Worm (Caenorhabditis elegans) whole organism, late embryonic: ENCODE data around the gene C05D12.3.
"Not testable (repeated sequence)": the region's sequence is repeated elsewhere in the genome, so short reads cannot be mapped to it uniquely, and the experiment has no call there.

Experiments used
- C08G9.2 ChIP-seq: sonication (generic microtip); optimal IDR thresholded peaks from 2 replicates; lab custom pipeline; 2016; ENCODE audit warnings: mild to moderate bottlenecking, missing genetic modification characterization, moderate library complexity, missing compliant biosample characterization
- C38D4.7 ChIP-seq: fragments of 200-800 bp; sonication (Bioruptor generic); optimal IDR thresholded peaks from 2 replicates; lab custom pipeline; 2018; ENCODE audit warnings: mild to moderate bottlenecking, missing genetic modification characterization, moderate library complexity, missing compliant biosample characterization
- K02D7.2 ChIP-seq: sonication (generic microtip); optimal IDR thresholded peaks from 2 replicates; lab custom pipeline; 2017; ENCODE audit warnings: mild to moderate bottlenecking, missing genetic modification characterization, missing compliant biosample characterization
- T23F11.4 ChIP-seq: fragments of 200-800 bp; sonication (Bioruptor generic); optimal IDR thresholded peaks from 2 replicates; lab custom pipeline; 2018; ENCODE audit warnings: mild to moderate bottlenecking, missing genetic modification characterization, missing compliant biosample characterization
- ama-1 ChIP-seq: fragments of 150-350 bp; optimal IDR thresholded peaks from 2 replicates; lab custom pipeline; 2014
- ceh-14 ChIP-seq: sonication (generic microtip); optimal IDR thresholded peaks from 2 replicates; lab custom pipeline; 2016; ENCODE audit warnings: missing genotype, missing genetic modification characterization, missing compliant biosample characterization
- ceh-18 ChIP-seq: sonication (generic microtip); optimal IDR thresholded peaks from 2 replicates; lab custom pipeline; 2016; ENCODE audit warnings: missing genetic modification characterization, missing compliant biosample characterization
- ceh-19 ChIP-seq: fragments of 200-800 bp; sonication (Bioruptor generic); optimal IDR thresholded peaks from 2 replicates; lab custom pipeline; 2018; ENCODE audit warnings: mild to moderate bottlenecking, missing genetic modification characterization, missing compliant biosample characterization
- ceh-22 ChIP-seq: sonication (generic microtip); optimal IDR thresholded peaks from 2 replicates; lab custom pipeline; 2017; ENCODE audit warnings: missing biosample characterization, missing genetic modification characterization
- ceh-30 ChIP-seq: fragments of 150-350 bp; optimal IDR thresholded peaks from 2 replicates; lab custom pipeline; 2014; ENCODE audit warnings: missing biosample characterization, missing genetic modification characterization
- ceh-31 ChIP-seq: sonication (generic microtip); optimal IDR thresholded peaks from 2 replicates; lab custom pipeline; 2016; ENCODE audit warnings: missing genetic modification characterization, missing compliant biosample characterization
- ceh-45 ChIP-seq: fragments of 200-800 bp; sonication (Bioruptor generic); IDR thresholded peaks from 2 replicates; pipeline ENCODE4 v1.3.6; 2022; ENCODE audit warnings: missing genetic modification reagents, missing genetic modification characterization, missing compliant biosample characterization
- ceh-48 ChIP-seq: sonication (generic microtip); optimal IDR thresholded peaks from 2 replicates; lab custom pipeline; 2016; ENCODE audit warnings: missing genetic modification characterization, inconsistent platforms, missing compliant biosample characterization
- ceh-9 ChIP-seq: sonication (generic microtip); optimal IDR thresholded peaks from 2 replicates; lab custom pipeline; 2016; ENCODE audit warnings: mild to moderate bottlenecking, missing genetic modification characterization, inconsistent platforms, missing compliant biosample characterization
- che-1 ChIP-seq: sonication (generic microtip); optimal IDR thresholded peaks from 2 replicates; lab custom pipeline; 2016; ENCODE audit warnings: mild to moderate bottlenecking, missing genetic modification characterization, missing compliant biosample characterization
- dmd-4 ChIP-seq: sonication (generic microtip); optimal IDR thresholded peaks from 2 replicates; lab custom pipeline; 2016; ENCODE audit warnings: borderline replicate concordance, missing genetic modification characterization, missing compliant biosample characterization
- ets-4 ChIP-seq: sonication (generic microtip); optimal IDR thresholded peaks from 2 replicates; lab custom pipeline; 2016; ENCODE audit warnings: missing genetic modification characterization, missing compliant biosample characterization
- fkh-10 ChIP-seq: fragments of 150-350 bp; optimal IDR thresholded peaks from 2 replicates; lab custom pipeline; 2014; ENCODE audit warnings: missing biosample characterization, missing genetic modification reagents, missing genetic modification characterization
- hlh-15 ChIP-seq: sonication (generic microtip); optimal IDR thresholded peaks from 2 replicates; lab custom pipeline; 2016; ENCODE audit warnings: missing genetic modification characterization, missing compliant biosample characterization
- hlh-6 ChIP-seq: sonication (generic microtip); optimal IDR thresholded peaks from 2 replicates; lab custom pipeline; 2016; ENCODE audit warnings: missing genotype, missing genetic modification characterization, missing compliant biosample characterization
- hlh-8 ChIP-seq: sonication (generic microtip); optimal IDR thresholded peaks from 2 replicates; lab custom pipeline; 2016; ENCODE audit warnings: missing genotype, missing genetic modification characterization, missing compliant biosample characterization
- lim-6 ChIP-seq: sonication (generic microtip); optimal IDR thresholded peaks from 2 replicates; lab custom pipeline; 2016; ENCODE audit warnings: missing genetic modification characterization, missing compliant biosample characterization
- madf-2 ChIP-seq: sonication (generic microtip); optimal IDR thresholded peaks from 2 replicates; lab custom pipeline; 2017; ENCODE audit warnings: missing genetic modification characterization, missing compliant biosample characterization
- nfya-1 ChIP-seq: sonication (generic microtip); optimal IDR thresholded peaks from 2 replicates; lab custom pipeline; 2017; ENCODE audit warnings: missing genetic modification characterization, mild to moderate bottlenecking, missing compliant biosample characterization, antibody characterized with exemption, moderate library complexity
- nhr-232 ChIP-seq: sonication (generic microtip); optimal IDR thresholded peaks from 2 replicates; lab custom pipeline; 2016; ENCODE audit warnings: missing genetic modification characterization, missing compliant biosample characterization
- npax-4 ChIP-seq: sonication (generic microtip); optimal IDR thresholded peaks from 2 replicates; lab custom pipeline; 2016; ENCODE audit warnings: missing genetic modification characterization, missing compliant biosample characterization
- odd-2 ChIP-seq: sonication (generic microtip); optimal IDR thresholded peaks from 2 replicates; lab custom pipeline; 2017; ENCODE audit warnings: antibody characterized with exemption, mild to moderate bottlenecking, missing genetic modification characterization, missing compliant biosample characterization
- pag-3 ChIP-seq: sonication (generic microtip); optimal IDR thresholded peaks from 2 replicates; lab custom pipeline; 2016; ENCODE audit warnings: missing compliant biosample characterization, missing genetic modification characterization, borderline replicate concordance
- pax-1 ChIP-seq: fragments of 150-350 bp; optimal IDR thresholded peaks from 2 replicates; lab custom pipeline; 2014; ENCODE audit warnings: missing biosample characterization, missing genetic modification characterization
- pha-2 ChIP-seq: sonication (generic microtip); optimal IDR thresholded peaks from 2 replicates; lab custom pipeline; 2017; ENCODE audit warnings: mild to moderate bottlenecking, missing genetic modification characterization, missing compliant biosample characterization
- pqm-1 ChIP-seq: sonication (generic microtip); optimal IDR thresholded peaks from 2 replicates; lab custom pipeline; 2016; ENCODE audit warnings: missing genetic modification characterization, missing compliant biosample characterization
- ref-2 ChIP-seq: sonication (generic microtip); optimal IDR thresholded peaks from 2 replicates; lab custom pipeline; 2016; ENCODE audit warnings: missing genetic modification characterization, missing compliant biosample characterization
- sdc-2 ChIP-seq: sonication (generic microtip); optimal IDR thresholded peaks from 2 replicates; lab custom pipeline; 2016; ENCODE audit warnings: missing genotype, missing genetic modification characterization, missing compliant biosample characterization
- sox-4 ChIP-seq: sonication (generic microtip); optimal IDR thresholded peaks from 2 replicates; lab custom pipeline; 2017; ENCODE audit warnings: mild to moderate bottlenecking, missing genetic modification characterization, inconsistent platforms, missing compliant biosample characterization
- tbx-7 ChIP-seq: sonication (generic microtip); optimal IDR thresholded peaks from 2 replicates; lab custom pipeline; 2016; ENCODE audit warnings: missing genotype, missing genetic modification characterization, missing compliant biosample characterization
- unc-42 ChIP-seq: sonication (generic microtip); optimal IDR thresholded peaks from 2 replicates; lab custom pipeline; 2016; ENCODE audit warnings: missing genotype, missing genetic modification characterization, missing compliant biosample characterization
- unc-55 ChIP-seq: sonication (generic microtip); optimal IDR thresholded peaks from 2 replicates; lab custom pipeline; 2017; ENCODE audit warnings: missing biosample characterization, missing genetic modification reagents, missing genetic modification characterization
- unc-86 ChIP-seq: sonication (generic microtip); optimal IDR thresholded peaks from 2 replicates; lab custom pipeline; 2016; ENCODE audit warnings: missing genetic modification characterization, missing compliant biosample characterization
- zip-5 ChIP-seq: sonication (generic microtip); optimal IDR thresholded peaks from 2 replicates; lab custom pipeline; 2016; ENCODE audit warnings: missing genetic modification characterization, missing compliant biosample characterization

Gene C05D12.3

DNA sequence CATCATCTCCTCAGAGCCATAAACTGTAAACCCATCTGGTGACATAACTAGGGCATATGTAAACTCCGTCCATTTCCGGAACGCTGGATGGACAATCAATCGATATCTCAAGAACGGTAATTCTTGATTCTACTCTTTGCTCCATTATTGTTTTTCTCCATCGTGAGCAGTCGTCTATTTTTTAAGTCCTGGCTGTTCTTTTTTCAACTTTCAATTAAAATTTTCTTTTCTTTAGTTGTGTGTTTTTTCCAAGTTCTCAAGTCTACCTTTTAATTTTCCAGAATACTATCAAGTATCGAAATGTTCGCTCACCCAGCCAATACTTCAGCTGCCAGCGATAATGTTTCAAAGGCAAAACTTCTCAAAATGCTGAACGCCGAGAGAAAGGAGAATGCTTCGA, 8.9 kb downstream of the C05D12.3 start, which contains the start of gene C05D12.5:
Gene C05D12.5, plus strand, starts transcription at position 301 of the 400 bp plus-strand sequence.
- TF ChIP-seq sox-4 (tag; lab: Kevin White, UChicago) (no peak), che-1 (tag; lab: Kevin White, UChicago) (no peak), ref-2 (no peak), ceh-19 (GFP tag; lab: Kevin White, UChicago) (no peak), ceh-18 (tag; lab: Kevin White, UChicago) (no peak)

DNA sequence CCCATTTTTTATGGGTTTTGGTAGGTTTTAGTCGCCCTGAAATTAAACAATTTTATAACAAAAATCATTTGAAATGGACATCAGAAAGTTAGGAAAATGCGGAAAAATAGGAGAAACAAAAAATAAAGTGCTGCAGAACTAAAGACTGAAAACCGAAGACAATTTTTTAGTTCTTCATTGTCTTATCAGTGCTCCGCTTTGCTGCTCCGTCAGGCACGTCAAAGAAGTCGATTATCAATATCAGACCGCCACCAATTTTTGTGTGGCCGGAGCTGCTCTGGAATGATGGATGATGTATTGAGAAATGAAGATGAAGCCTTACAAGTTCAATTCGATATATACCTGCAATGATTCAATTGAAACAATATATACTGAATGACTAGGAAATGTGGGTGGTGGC, 13.4 kb downstream of the C05D12.3 start, which contains the start of gene vha-6:
Gene vha-6, minus strand, starts transcription at position 36 of the 400 bp plus-strand sequence.
- no peak for TF ChIP-seq unc-55
- TF ChIP-seq madf-2 (tag; lab: Kevin White, UChicago) = no peak
- no peak for TF ChIP-seq unc-86
- TF ChIP-seq ceh-9 = no peak
- TF ChIP-seq pha-2 (tag; lab: Kevin White, UChicago) = no peak
- TF ChIP-seq ceh-14 = no peak
- no peak for TF ChIP-seq sox-4 (tag; lab: Kevin White, UChicago)
- no peak for TF ChIP-seq pqm-1 (tag; lab: Kevin White, UChicago)
- no peak for TF ChIP-seq ceh-45
- TF ChIP-seq ceh-22 (tag; lab: Kevin White, UChicago) = no peak
- TF ChIP-seq K02D7.2 = no peak
- no peak for TF ChIP-seq ceh-30
- no peak for TF ChIP-seq ceh-19 (GFP tag; lab: Kevin White, UChicago)
- TF ChIP-seq pag-3 (tag; lab: Kevin White, UChicago) = no peak
- no peak for TF ChIP-seq npax-4 (tag; lab: Kevin White, UChicago)
- no peak for TF ChIP-seq fkh-10 (GFP tag; lab: Kevin White, UChicago)
- no peak for TF ChIP-seq sdc-2 (tag; lab: Kevin White, UChicago)
- no peak for TF ChIP-seq hlh-6 (tag; lab: Kevin White, UChicago)
- no peak for TF ChIP-seq hlh-8

DNA sequence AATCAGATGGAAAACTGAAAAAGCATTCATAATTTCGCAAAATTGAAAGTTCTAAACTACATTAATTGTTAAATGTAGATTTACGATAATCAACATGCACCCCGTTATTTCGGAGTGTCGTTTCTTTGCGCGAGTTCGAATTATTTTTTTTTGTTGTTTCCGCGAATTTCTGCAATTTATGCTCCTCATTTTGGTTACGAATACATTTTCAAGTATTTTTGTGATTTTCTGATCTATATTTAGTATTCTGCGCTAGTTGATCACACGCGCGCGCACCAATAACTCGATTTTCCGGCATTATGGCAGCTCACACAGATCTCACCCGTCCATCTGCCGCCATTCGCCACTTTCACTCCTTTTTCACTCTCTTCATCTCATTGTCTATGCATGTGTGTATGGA, 15.2 kb downstream of the C05D12.3 start, which contains the start of gene VW02B12L.2:
Gene VW02B12L.2, minus strand, starts transcription at position 65 of the 400 bp plus-strand sequence.
- TF ChIP-seq unc-42 (tag; lab: Kevin White, UChicago) (peak; percentile 93), dmd-4 (tag; lab: Kevin White, UChicago) (no peak)

DNA sequence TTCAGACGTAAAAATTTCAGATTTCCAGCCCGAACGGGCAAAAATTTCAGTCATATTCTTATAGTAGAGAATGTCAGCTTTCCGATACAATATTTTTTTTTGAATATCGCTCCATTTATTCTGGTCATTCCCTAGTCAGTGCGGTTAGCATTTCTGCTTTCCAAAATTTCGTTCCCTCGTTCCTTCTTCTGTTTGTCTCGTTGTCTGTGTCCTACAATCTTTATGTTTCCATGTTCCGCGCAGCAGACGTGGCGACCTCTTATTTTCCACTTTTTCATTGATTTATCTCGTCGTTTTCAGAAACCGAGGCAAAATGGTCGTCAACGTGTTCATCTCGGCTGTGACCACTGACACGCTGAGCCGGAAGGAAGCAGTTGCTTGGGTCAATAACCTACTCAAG, 17.4 kb downstream of the C05D12.3 start, which contains the start of gene ebp-2:
Gene ebp-2, plus strand, starts transcription at position 301 of the 400 bp plus-strand sequence.
- not testable (repeated sequence) for TF ChIP-seq hlh-8; ceh-31 (tag; lab: Kevin White, UChicago); C38D4.7 (GFP tag; lab: Kevin White, UChicago)

DNA sequence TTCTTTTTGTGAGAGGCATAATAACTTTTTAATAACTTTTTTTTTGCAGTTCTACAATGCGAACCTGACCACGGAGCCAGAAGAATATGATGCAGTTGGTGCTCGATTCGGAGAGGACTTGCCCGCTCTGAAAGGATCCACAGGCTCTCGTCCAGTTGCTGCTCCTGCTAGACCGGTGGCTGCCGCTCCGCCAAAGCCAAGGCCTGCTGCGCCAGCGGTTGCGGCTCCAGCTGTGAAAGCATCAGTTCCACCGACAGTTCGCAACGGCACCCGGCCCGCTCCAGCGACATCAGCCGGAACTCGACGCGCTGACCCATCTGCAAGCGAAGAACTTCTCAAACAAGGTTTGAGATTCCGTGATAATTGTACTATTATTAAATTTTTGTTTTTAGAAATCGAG, 18.1 kb downstream of the C05D12.3 start:
- TF ChIP-seq C08G9.2 (tag; lab: Kevin White, UChicago) = peak; percentile 8
- TF ChIP-seq hlh-6 (tag; lab: Kevin White, UChicago) = peak; percentile 23
- no peak for TF ChIP-seq T23F11.4 (GFP tag; lab: Kevin White, UChicago)
- TF ChIP-seq, all 69 proteins: peak for 2

DNA sequence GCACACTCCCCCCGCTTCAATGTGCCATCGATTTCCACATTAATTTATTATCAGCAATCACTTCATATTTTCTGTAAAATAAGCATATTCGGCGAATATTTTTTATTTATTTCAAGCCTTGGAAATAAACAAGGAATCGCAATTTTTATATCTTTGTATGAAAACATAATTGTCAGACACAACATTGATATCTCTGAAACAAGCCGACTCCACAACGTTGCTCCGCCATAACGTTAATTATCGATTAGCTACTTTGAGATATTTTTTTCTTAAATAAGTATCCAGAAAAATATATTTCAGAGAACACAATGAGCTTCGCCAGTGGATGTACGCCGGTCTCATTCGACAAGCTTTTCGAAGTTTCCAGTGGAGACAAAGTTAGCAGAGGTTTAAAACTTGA, 18.8 kb downstream of the C05D12.3 start, which contains the start of gene adbp-1:
Gene adbp-1, plus strand, starts transcription at position 301 of the 400 bp plus-strand sequence.
- TF ChIP-seq ets-4 (tag; lab: Kevin White, UChicago) (no peak), pax-1 (tag; lab: Kevin White, UChicago) (no peak), ceh-14 (no peak), tbx-7 (tag; lab: Kevin White, UChicago) (no peak), odd-2 (no peak), madf-2 (tag; lab: Kevin White, UChicago) (no peak), C08G9.2 (tag; lab: Kevin White, UChicago) (no peak), ama-1 (lab: Kevin White, UChicago) (no peak), ceh-30 (no peak), zip-5 (no peak), lim-6 (tag; lab: Kevin White, UChicago) (no peak), ceh-48 (no peak), ceh-9 (no peak), unc-86 (no peak), hlh-15 (tag; lab: Kevin White, UChicago) (no peak), dmd-4 (tag; lab: Kevin White, UChicago) (no peak), pha-2 (tag; lab: Kevin White, UChicago) (no peak), T23F11.4 (GFP tag; lab: Kevin White, UChicago) (no peak), nfya-1 (tag; lab: Kevin White, UChicago) (no peak), nhr-232 (tag; lab: Kevin White, UChicago) (no peak)
